Worm (Caenorhabditis elegans): Measurements from ENCODE around the gene nhr-285.
"Not testable (repeated sequence)": the region's sequence is repeated elsewhere in the genome, so short reads cannot be mapped to it uniquely, and the experiment has no call there.

DNA sequence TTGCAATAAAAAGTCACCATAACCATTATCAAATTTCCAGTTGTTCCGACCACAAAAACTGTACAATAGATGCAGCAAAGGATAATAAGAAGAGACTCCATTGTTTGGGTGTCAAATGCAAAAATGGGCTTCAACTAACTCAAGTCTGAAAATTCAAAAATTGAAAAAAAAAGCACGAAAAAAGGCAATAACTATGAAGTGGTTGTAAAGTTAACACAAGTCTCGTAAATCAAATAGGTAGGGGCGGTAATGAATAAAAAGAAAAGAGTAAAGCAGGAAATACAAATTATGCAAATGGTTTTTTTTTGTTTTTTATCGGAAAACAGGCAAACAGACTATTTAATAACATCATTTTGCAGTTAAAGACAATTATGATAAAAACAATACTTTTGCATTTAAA, 28.4 kb upstream of the nhr-285 start, which contains the start of gene srsx-38:
- not testable (repeated sequence) for TF ChIP-seq ama-1 (optimal IDR thresholded peaks at IDR 0.05); ceh-13 (GFP tag; optimal IDR thresholded peaks at IDR 0.05); tbx-37 (GFP tag; conservative IDR thresholded peaks at IDR 0.05); hmbx-1 (tag; optimal IDR thresholded peaks at IDR 0.05); sea-1 (GFP tag; conservative IDR thresholded peaks at IDR 0.05); B0310.2 (tag; optimal IDR thresholded peaks at IDR 0.05); ceh-36 (tag; optimal IDR thresholded peaks at IDR 0.05); hnd-1 (tag; optimal IDR thresholded peaks at IDR 0.05); flt-1 (GFP tag; IDR thresholded peaks at IDR 0.05)
